Fruit fly (Drosophila melanogaster) whole organism, larva: Measurements from ENCODE around the gene CG17283.
"Not testable (repeated sequence)": the region's sequence is repeated elsewhere in the genome, so short reads cannot be mapped to it uniquely, and the experiment has no call there.

ENCODE experiments used
- noc ChIP-seq: fragments of 200-800 bp; sonication (Bioruptor generic); optimal IDR thresholded peaks from 3 replicates; lab custom pipeline; 2019; ENCODE audit warnings: missing biosample characterization, mild to moderate bottlenecking, missing genetic modification characterization, moderate library complexity

Gene CG17283

DNA sequence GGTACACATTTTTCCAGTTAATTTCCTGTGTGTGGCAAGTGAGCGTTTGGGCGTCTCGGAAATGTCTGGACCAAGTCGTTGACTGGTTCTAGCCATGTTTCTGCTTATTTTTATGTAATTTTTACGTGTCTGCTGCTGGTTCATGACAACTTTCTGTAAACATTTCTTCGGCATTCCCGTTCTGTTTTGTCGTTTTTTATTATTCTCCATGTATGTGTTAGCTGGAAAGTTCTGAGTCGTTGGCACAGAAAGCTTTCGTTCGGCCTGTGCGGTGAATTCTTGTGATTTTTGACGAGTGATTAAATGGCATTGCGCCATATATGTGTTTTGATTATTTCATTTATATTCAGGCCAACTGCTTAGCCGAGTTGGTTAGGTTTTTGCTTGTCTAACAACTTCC is 18.6 kb downstream of the CG17283 start:
- no peak for TF ChIP-seq noc (tag; lab: Kevin White, UChicago)

DNA sequence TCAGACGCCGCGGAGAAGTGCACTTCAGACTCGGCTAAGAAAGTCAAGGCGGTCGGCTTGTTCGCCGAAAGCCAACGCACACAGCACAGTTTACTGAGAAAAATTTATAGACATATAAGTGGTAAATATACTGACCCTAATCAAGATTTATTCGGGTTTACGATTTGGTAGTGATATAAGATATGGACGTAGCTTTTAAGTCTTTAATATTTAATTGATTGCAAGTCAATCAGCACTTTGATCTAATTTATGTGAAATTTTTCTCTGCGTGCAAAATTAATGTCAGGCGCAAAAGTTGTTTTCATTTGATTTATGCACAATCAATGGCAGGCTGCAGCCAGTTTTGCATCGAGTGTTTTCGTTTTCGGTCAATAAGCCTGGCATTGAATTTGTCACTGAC is 22.8 kb downstream of the CG17283 start:
- no peak for TF ChIP-seq noc (tag; lab: Kevin White, UChicago)

DNA sequence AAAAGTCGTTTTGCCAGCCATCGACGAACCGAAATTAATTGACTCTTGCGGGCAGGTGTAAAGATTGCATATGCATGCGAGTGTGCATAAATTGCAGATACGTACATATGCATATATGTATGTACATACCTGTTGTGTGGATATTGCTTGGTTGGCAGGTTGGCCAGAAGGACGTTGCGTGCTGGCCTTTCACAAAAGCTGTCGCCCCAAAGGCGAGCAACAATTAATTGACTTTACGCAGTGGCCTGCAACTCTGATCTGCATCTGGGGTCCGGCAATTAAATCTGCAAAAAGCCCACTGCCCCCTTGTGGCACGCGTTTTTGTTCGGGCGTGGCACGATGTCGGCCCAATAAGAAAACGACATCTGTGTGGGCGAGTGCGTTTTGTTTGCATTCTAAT is 25.4 kb downstream of the CG17283 start:
- TF ChIP-seq noc (tag; lab: Kevin White, UChicago): no peak

DNA sequence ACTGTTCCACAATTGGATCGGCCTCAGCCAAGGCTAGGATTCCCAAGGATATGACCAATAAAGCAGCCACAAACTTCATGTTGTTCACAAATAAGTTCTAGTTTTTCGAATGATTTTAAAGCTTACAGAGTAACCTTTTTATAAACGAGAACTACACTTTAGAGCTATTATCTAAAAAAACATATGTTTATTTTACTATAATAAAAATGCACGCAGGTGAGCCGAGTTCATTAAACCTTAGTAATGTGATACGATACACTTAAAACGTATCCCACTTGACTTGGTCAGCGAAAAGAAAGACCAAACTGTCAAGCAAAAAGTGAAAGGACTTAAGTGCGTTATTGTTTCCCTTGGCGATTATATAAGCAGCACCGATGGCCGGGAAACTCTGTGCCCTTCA is 26.7 kb downstream of the CG17283 start, which contains the start of gene CG44090:
Gene CG44090 (minus strand): TSS at position 101 of the 400 bp plus-strand sequence.
- TF ChIP-seq noc (tag; lab: Kevin White, UChicago): no peak

DNA sequence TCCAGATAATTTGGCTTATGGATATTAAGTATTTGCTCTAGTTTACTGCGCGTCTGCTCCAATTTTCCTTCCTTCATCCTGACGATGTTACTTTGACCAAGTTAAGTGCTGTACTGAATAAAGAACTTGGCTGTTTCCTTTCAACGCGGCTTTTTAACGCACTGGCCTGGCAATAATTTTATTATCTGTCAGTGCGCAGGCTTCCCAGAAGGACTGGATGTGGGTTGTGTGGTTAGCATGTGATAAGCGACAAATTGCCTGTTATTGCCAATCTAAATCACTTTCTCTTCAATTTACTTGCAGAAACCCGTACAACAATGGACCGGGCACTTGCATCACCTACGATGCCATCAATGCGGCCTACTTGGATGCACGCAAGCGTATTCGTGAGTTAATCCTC is 33.0 kb downstream of the CG17283 start, which contains the start of gene CG14331:
Gene CG14331 (minus strand): TSS at position 101 of the 400 bp plus-strand sequence.
- TF ChIP-seq noc (tag; lab: Kevin White, UChicago): no peak

DNA sequence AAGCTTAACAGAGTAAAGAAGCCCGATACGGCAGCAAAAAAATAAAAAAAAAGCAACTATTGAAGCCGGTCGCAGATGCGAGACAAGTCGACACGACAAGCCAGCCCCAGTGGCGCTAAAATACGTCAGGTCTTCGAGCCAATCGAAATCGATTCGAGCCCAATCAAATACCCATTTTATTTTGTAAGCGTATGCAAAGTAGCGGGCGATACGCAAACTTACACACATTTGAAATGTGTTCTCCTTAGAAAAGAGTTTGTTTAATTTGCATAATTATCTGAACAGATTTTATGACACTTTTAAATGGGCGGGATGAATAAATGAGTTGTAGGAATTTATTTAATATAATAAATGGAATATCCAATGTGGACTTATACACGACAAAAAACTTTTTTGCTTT is 39.9 kb downstream of the CG17283 start:
- no peak for TF ChIP-seq noc (tag; lab: Kevin White, UChicago)

DNA sequence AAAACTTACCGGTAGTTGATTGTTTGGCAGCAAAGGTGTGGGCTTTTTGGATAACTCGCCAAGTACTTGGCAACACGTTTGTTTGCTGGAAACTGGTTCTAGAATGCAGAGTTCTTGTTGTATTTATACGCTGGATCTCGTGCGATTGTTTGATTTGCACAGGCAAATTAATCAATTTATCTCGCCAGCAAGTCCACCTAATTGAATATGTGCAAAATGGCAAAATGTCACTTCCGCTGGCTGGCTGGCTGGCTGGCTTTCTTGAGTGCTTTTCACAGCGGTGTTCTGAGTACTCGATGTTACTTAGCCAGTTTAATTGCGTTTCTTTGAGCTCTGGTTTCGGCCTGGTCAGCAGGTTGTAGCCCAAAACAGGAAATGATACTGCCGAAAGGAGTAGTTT is 41.1 kb downstream of the CG17283 start, which contains the start of gene Eh:
Gene Eh (minus strand): TSS at position 101 of the 400 bp plus-strand sequence.
- TF ChIP-seq noc (tag; lab: Kevin White, UChicago): no peak

DNA sequence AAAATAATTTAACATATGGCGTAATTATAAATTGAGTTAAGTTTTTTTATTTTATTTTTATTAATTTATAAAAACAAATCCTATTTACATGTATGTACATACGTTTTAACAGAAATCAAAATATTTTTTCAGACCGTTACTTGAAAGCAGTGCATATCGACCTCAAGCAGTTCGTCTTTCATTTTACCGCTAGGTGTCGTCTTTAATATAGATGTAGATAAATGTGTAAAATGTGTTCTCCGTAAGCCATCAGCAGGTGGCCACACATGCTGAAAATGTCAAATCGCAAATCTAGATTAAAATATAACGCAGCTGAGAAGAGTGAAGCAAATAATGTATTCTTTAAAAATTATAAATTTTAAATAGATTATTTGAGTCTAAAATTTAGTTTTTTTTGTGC is 41.7 kb downstream of the CG17283 start:
- TF ChIP-seq noc (tag; lab: Kevin White, UChicago): no peak

DNA sequence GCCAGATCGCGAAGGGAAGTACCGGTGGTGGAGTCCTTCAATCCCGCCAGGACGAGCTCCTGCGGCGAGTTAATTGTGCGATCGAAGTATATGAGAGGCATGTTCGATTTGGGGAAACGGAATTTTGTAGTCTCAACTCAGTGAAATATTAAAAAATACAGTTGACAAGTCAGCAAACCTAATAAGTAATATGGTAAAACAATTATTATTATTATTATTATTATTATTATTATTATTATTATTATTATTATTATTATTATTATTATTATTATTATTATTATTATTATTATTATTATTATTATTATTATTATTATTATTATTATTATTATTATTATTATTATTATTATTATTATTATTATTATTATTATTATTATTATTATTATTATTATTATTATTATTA is 49.0 kb downstream of the CG17283 start, which contains the start of gene CG14330:
Gene CG14330 (minus strand): TSS at position 101 of the 400 bp plus-strand sequence.
- not testable (repeated sequence) for TF ChIP-seq noc (tag; lab: Kevin White, UChicago)
